Worm (Caenorhabditis elegans) whole organism, midembryonic: ENCODE measurements around the gene cnc-9.

Experiments
- T22C8.4 ChIP-seq: fragments of 200-800 bp; sonication (Bioruptor generic); IDR thresholded peaks from 2 replicates; pipeline ENCODE4 v1.3.6; 2022; ENCODE audit warnings: missing genetic modification characterization, missing compliant biosample characterization
- cog-1 ChIP-seq: sonication (generic microtip); optimal IDR thresholded peaks from 2 replicates; lab custom pipeline; 2016; ENCODE audit warnings: missing genetic modification characterization, missing compliant biosample characterization
- flt-1 ChIP-seq: fragments of 200-800 bp; sonication (Bioruptor generic); IDR thresholded peaks from 2 replicates; pipeline ENCODE4 v1.3.6; 2022; ENCODE audit warnings: missing genetic modification characterization, missing compliant biosample characterization
- klf-2 ChIP-seq: fragments of 200-800 bp; sonication (Bioruptor generic); conservative IDR thresholded peaks from 2 replicates; pipeline ENCODE4 v1.3.6; 2022; ENCODE audit warnings: missing genetic modification reagents, missing genetic modification characterization, missing compliant biosample characterization
- med-1 ChIP-seq: sonication (generic microtip); optimal IDR thresholded peaks from 2 replicates; lab custom pipeline; 2017; ENCODE audit warnings: missing genetic modification characterization, mild to moderate bottlenecking, missing compliant biosample characterization, antibody characterized with exemption, missing genetic modification reagents; ENCODE audit not compliant: insufficient read depth
- ref-1 ChIP-seq: fragments of 200-800 bp; sonication (Bioruptor generic); conservative IDR thresholded peaks from 2 replicates; pipeline ENCODE4 v1.3.6; 2022; ENCODE audit warnings: missing genetic modification reagents, missing genetic modification characterization, missing compliant biosample characterization
- tab-1 ChIP-seq: fragments of 200-800 bp; sonication (Bioruptor generic); IDR thresholded peaks from 2 replicates; pipeline ENCODE4 v1.3.6; 2022; ENCODE audit warnings: missing genetic modification characterization, missing compliant biosample characterization
- ztf-23 ChIP-seq: fragments of 200-800 bp; sonication (Bioruptor generic); IDR thresholded peaks from 2 replicates; pipeline ENCODE4 v1.3.6; 2022; ENCODE audit warnings: missing genetic modification reagents, missing genetic modification characterization, missing compliant biosample characterization
- ztf-29 ChIP-seq: fragments of 200-800 bp; sonication (Bioruptor generic); IDR thresholded peaks from 2 replicates; pipeline ENCODE4 v1.3.6; 2022; ENCODE audit warnings: missing genetic modification reagents, missing genetic modification characterization, missing compliant biosample characterization

cnc-9 gene

ce11 chrV:7417018-7417716 is 17.2 kb upstream of the cnc-9 start, which contains the start of gene srw-67:
TSS of gene srw-67 (plus strand) at chrV:7417660.
- TF ChIP-seq med-1 (GFP tag; lab: Kevin White, UChicago) (no peak), klf-2 (GFP tag; lab: Robert Waterston, UW) (no peak), flt-1 (no peak), tab-1 (no peak), ztf-29 (GFP tag; lab: Robert Waterston, UW) (no peak), ref-1 (no peak), ztf-23 (GFP tag; lab: Robert Waterston, UW) (no peak), cog-1 (tag; lab: Kevin White, UChicago) (no peak), T22C8.4 (GFP tag; lab: Robert Waterston, UW) (no peak)

- TF ChIP-seq klf-2 (GFP tag; lab: Robert Waterston, UW): no peak
- no peak for TF ChIP-seq flt-1
- TF ChIP-seq T22C8.4 (GFP tag; lab: Robert Waterston, UW): no peak
- no peak for TF ChIP-seq ref-1
- no peak for TF ChIP-seq tab-1
- no peak for TF ChIP-seq med-1 (GFP tag; lab: Kevin White, UChicago)
- TF ChIP-seq cog-1 (tag; lab: Kevin White, UChicago): no peak
- TF ChIP-seq ztf-29 (GFP tag; lab: Robert Waterston, UW): no peak
- no peak for TF ChIP-seq ztf-23 (GFP tag; lab: Robert Waterston, UW)
These were observed 16.6 kb upstream of the cnc-9 start for ce11 chrV:7416569-7416968.

DNA sequence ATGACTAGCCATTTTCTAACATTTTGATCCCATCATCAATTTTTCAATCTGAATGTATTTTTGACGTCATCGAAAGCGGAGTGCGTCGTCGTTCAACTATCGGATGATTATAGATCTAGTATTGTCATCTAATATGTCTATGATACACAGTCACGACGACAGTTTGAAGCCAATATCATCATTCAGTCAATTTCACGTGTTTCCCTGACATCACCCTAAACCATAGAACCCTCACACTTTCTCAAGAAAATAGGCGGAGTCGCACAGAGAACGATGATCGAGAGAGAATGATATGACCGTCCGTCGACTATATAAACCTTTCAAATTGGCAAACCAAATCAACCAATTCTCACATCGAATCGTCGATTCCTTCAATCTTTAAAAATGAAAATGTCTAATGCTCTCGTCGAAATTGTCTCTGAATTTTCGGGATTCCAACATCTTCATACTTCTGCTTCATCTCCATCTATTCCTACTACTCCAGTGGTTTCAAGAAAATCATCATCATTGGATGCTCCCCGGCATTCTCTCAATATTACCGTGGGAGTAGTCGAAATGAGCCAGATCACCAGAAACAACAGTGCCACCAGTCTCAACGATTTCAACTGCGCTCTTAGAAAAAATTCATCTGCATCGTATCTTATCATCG is 15.9 kb upstream of the cnc-9 start, which contains the start of gene F18E3.13:
F18E3.13 (plus strand) TSS at position 385 of the 649 bp plus-strand sequence.
- no peak for TF ChIP-seq cog-1 (tag; lab: Kevin White, UChicago)
- no peak for TF ChIP-seq ref-1
- TF ChIP-seq T22C8.4 (GFP tag; lab: Robert Waterston, UW): no peak
- no peak for TF ChIP-seq ztf-23 (GFP tag; lab: Robert Waterston, UW)
- no peak for TF ChIP-seq klf-2 (GFP tag; lab: Robert Waterston, UW)

DNA sequence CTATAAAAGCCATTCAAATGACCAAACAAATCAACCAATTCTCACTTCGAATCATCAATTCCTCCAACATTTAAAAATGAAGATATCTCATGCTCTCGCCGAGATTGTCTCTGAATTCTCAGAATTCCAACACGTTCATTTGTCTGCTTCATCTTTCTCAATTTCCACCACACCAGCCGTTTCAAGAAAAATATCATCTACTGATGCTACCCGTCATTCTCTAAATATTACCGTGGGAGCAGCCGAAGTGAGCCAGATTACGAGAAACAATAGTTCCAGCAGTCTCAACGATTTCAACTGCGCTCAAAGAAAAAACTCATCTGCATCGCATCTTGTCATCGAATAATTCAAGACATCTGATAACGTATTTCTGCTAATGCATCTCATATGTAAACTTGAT is 14.9 kb upstream of the cnc-9 start, which contains the start of gene F18E3.12:
F18E3.12 (plus strand) TSS at position 77 of the 400 bp plus-strand sequence.
- TF ChIP-seq med-1 (GFP tag; lab: Kevin White, UChicago) (no peak), ref-1 (no peak), ztf-29 (GFP tag; lab: Robert Waterston, UW) (no peak), T22C8.4 (GFP tag; lab: Robert Waterston, UW) (no peak)

DNA sequence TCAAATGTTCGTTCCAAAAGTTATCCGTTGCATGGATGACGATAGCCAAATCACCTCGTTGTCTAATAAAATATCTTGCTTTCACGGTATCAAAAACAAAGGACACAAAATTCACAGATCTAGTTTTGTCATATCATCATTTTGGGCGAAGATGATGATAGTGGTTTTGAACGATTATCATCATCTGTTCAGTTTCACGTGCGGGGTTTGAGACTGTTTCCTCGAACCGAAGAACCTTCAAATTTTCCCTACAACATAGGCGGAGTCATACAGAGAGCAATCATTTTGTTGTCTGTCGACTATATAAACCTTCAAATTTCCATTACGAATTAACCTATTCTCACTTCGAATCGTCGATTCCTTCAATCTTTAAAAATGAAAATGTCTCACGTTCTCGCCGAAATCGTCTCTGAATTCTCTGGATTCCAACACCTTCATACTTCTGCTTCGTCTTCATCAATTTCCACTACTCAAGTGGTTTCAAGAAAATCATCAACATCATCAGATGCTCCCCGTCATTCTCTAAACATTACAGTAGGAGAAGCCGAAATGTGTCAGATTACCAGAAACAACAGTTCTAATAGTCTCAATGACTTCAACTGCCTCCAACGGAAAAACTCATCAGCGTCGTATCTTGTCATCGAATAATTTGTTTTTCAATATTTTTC is 13.2 kb upstream of the cnc-9 start, which contains the start of gene F18E3.11:
F18E3.11 (plus strand) TSS at position 376 of the 668 bp plus-strand sequence.
- TF ChIP-seq T22C8.4 (GFP tag; lab: Robert Waterston, UW): no peak
- TF ChIP-seq flt-1: no peak
- no peak for TF ChIP-seq klf-2 (GFP tag; lab: Robert Waterston, UW)
- no peak for TF ChIP-seq ref-1
- no peak for TF ChIP-seq cog-1 (tag; lab: Kevin White, UChicago)
- TF ChIP-seq ztf-23 (GFP tag; lab: Robert Waterston, UW): no peak
- TF ChIP-seq med-1 (GFP tag; lab: Kevin White, UChicago): no peak
- no peak for TF ChIP-seq tab-1
- TF ChIP-seq ztf-29 (GFP tag; lab: Robert Waterston, UW): no peak

- TF ChIP-seq ztf-23 (GFP tag; lab: Robert Waterston, UW): no peak
- no peak for TF ChIP-seq tab-1
- TF ChIP-seq ztf-29 (GFP tag; lab: Robert Waterston, UW): no peak
- no peak for TF ChIP-seq klf-2 (GFP tag; lab: Robert Waterston, UW)
These were observed 11.7 kb upstream of the cnc-9 start, which contains the start of gene str-41 for ce11 chrV:7411695-7412094. TSS of gene str-41 (plus strand) at chrV:7411995.

DNA sequence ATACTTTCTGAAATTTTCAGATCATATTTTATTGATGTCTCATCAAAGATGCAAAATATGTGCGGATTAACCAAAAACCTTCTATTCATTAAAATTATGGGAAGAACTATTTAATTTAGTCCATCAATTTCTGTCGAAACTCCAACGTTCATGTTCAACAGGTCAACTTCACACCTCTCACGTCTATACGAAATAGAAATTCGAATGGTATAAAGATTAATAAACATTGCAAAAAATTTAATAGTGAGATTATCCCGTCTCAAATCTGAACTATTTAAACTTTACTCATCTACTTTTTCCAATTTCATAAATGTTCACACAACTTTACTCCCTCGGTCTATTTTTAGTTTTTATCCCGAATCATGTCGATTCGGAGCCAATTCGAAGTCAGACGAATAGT is 9.6 kb upstream of the cnc-9 start, which contains the start of gene R13D7.2:
R13D7.2 (plus strand) TSS at position 301 of the 400 bp plus-strand sequence.
- TF ChIP-seq ztf-29 (GFP tag; lab: Robert Waterston, UW): no peak
- TF ChIP-seq cog-1 (tag; lab: Kevin White, UChicago): no peak
- no peak for TF ChIP-seq klf-2 (GFP tag; lab: Robert Waterston, UW)
- TF ChIP-seq ref-1: no peak
- no peak for TF ChIP-seq flt-1
- no peak for TF ChIP-seq T22C8.4 (GFP tag; lab: Robert Waterston, UW)
- TF ChIP-seq tab-1: no peak
- no peak for TF ChIP-seq med-1 (GFP tag; lab: Kevin White, UChicago)
- no peak for TF ChIP-seq ztf-23 (GFP tag; lab: Robert Waterston, UW)

ce11 chrV:7408520-7408919 is 8.5 kb upstream of the cnc-9 start, which contains the start of gene srt-6:
TSS of gene srt-6 (minus strand) at chrV:7408814.
- no peak for TF ChIP-seq med-1 (GFP tag; lab: Kevin White, UChicago)
- no peak for TF ChIP-seq klf-2 (GFP tag; lab: Robert Waterston, UW)

DNA sequence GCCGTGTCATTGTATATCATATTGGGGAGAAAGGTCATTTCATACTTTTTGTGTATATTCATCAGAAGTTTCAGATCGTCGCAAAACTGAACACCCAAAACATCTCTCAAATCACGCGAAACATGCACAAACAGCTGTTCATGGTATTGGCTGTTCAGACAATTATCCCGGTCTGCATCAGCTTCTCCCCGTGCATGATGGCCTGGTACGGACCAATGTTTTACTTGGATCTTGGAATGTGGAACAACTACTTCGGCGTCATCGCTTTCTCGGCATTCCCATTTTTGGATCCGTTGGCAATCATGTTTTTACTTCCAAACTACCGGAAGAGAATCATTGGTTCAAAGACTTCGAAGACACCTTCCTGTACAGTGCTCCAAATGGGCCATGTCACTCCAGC is 3.5 kb upstream of the cnc-9 start:
- TF ChIP-seq ztf-23 (GFP tag; lab: Robert Waterston, UW) (no peak), ztf-29 (GFP tag; lab: Robert Waterston, UW) (no peak), flt-1 (no peak), cog-1 (tag; lab: Kevin White, UChicago) (no peak), T22C8.4 (GFP tag; lab: Robert Waterston, UW) (no peak), klf-2 (GFP tag; lab: Robert Waterston, UW) (no peak), tab-1 (no peak), ref-1 (no peak), med-1 (GFP tag; lab: Kevin White, UChicago) (no peak)
